Worm (Caenorhabditis elegans): ENCODE data around the gene C33E10.1.
"Not testable (repeated sequence)": the region's sequence is repeated elsewhere in the genome, so short reads cannot be mapped to it uniquely, and the experiment has no call there.

DNA sequence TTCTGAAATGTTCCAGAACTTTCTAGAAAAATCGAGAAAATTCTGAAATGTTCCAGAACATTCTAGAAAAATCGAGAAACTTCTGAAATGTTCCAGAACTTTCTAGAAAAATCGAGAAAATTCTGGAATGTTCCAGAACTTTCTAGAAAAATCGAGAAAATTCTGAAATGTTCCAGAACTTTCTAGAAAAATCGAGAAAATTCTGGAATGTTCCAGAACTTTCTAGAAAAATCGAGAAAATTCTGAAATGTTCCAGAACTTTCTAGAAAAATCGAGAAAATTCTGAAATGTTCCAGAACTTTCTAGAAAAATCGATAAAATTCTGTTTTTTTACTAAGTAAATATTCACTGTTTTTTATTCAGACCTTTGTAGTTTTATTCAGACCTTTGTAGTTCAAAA, 6.5 kb downstream of the C33E10.1 start:
- not testable (repeated sequence) for TF ChIP-seq ztf-22 (GFP tag; optimal IDR thresholded peaks at IDR 0.05); snpc-4 (GFP tag; optimal IDR thresholded peaks at IDR 0.05); snpc-4 (tag; optimal IDR thresholded peaks at IDR 0.05); hmg-1.2 (GFP tag; IDR thresholded peaks at IDR 0.05); T07F8.4 (tag; optimal IDR thresholded peaks at IDR 0.05); ztf-26 (tag; optimal IDR thresholded peaks at IDR 0.05); akir-1 (GFP tag; optimal IDR thresholded peaks at IDR 0.05); ZK185.1 (tag; optimal IDR thresholded peaks at IDR 0.05; ENCODE audit: poor library complexity, severe bottlenecking); attf-5 (GFP tag; optimal IDR thresholded peaks at IDR 0.05); nhr-179 (tag; optimal IDR thresholded peaks at IDR 0.05); ceh-58 (GFP tag; IDR thresholded peaks at IDR 0.05)

Data from whole organism, young adult.